Worm (Caenorhabditis elegans) whole organism, L1 larva: ENCODE data around the gene cpt-3.

Experiments
- C04F5.9 ChIP-seq: sonication (generic microtip); optimal IDR thresholded peaks from 2 replicates; lab custom pipeline; 2016; ENCODE audit warnings: missing genetic modification characterization, missing compliant biosample characterization
- C16A3.4 ChIP-seq: fragments of 150-350 bp; optimal IDR thresholded peaks from 2 replicates; lab custom pipeline; 2014; ENCODE audit warnings: missing biosample characterization, missing genetic modification characterization
- ceh-8 ChIP-seq: fragments of 200-800 bp; sonication (Bioruptor generic); optimal IDR thresholded peaks from 2 replicates; lab custom pipeline; 2018; ENCODE audit warnings: mild to moderate bottlenecking, missing genetic modification characterization, moderate library complexity, missing compliant biosample characterization
- ceh-82 ChIP-seq, 3 experiments: fragments of 150-350 bp in 1 of 3; sonication (generic microtip) in 2 of 3; optimal IDR thresholded peaks; 2 replicates each; lab custom pipeline; 2014 to 2017; ENCODE audit warnings: missing biosample characterization in 3 of 3, missing genetic modification characterization in 3 of 3
- dpl-1 ChIP-seq, 3 experiments: fragments of 150-350 bp in 2 of 3; sonication (generic microtip) in 1 of 3; optimal IDR thresholded peaks; 2 replicates each; lab custom pipeline; 2014 to 2017; ENCODE audit warnings: missing biosample characterization in 3 of 3, missing genetic modification characterization in 3 of 3, missing genetic modification reagents in 3 of 3
- elt-2 ChIP-seq: sonication (generic microtip); optimal IDR thresholded peaks from 2 replicates; lab custom pipeline; 2016; ENCODE audit warnings: missing genetic modification characterization, mild to moderate bottlenecking, inconsistent platforms, missing compliant biosample characterization, missing genetic modification reagents
- fkh-10 ChIP-seq: sonication (generic microtip); optimal IDR thresholded peaks from 2 replicates; lab custom pipeline; 2017; ENCODE audit warnings: missing biosample characterization, missing genetic modification reagents, missing genetic modification characterization
- fkh-4 ChIP-seq: sonication (generic microtip); optimal IDR thresholded peaks from 2 replicates; lab custom pipeline; 2016; ENCODE audit warnings: missing compliant biosample characterization, missing genetic modification characterization, borderline replicate concordance
- lin-39 ChIP-seq: fragments of 150-350 bp; optimal IDR thresholded peaks from 2 replicates; lab custom pipeline; 2014; ENCODE audit warnings: missing biosample characterization, missing genetic modification reagents, missing genetic modification characterization
- lsy-2 ChIP-seq, 2 experiments: fragments of 150-350 bp; optimal IDR thresholded peaks; 2 replicates each; lab custom pipeline; 2014; ENCODE audit warnings: missing biosample characterization in 2 of 2, missing genetic modification characterization in 2 of 2
- skn-1 ChIP-seq: fragments of 150-350 bp; optimal IDR thresholded peaks from 2 replicates; lab custom pipeline; 2014; ENCODE audit warnings: missing biosample characterization, missing genetic modification characterization
- snu-23 ChIP-seq: sonication (generic microtip); optimal IDR thresholded peaks from 2 replicates; lab custom pipeline; 2016; ENCODE audit warnings: missing genetic modification characterization, missing compliant biosample characterization
- unc-62 ChIP-seq: fragments of 150-350 bp; optimal IDR thresholded peaks from 2 replicates; lab custom pipeline; 2014; ENCODE audit warnings: missing biosample characterization, missing genetic modification reagents, missing genetic modification characterization
- ztf-11 ChIP-seq, 2 experiments: sonication (generic microtip); optimal IDR thresholded peaks; 2 replicates each; lab custom pipeline; 2016 to 2017; ENCODE audit warnings: missing genetic modification characterization in 2 of 2, missing biosample characterization in 1 of 2, missing compliant biosample characterization in 1 of 2

- no peak for TF ChIP-seq skn-1 (tag; lab: Kevin White, UChicago)
- no peak for TF ChIP-seq unc-62 (GFP tag; lab: Kevin White, UChicago)
- no peak for TF ChIP-seq snu-23
- no peak for TF ChIP-seq C04F5.9 (tag; lab: Kevin White, UChicago)
- no peak for TF ChIP-seq dpl-1 (GFP tag; optimal IDR thresholded peaks at IDR 0.05; lab: Kevin White, UChicago)
- TF ChIP-seq fkh-4 (tag; lab: Kevin White, UChicago): no peak
- TF ChIP-seq ztf-11 (tag; optimal IDR thresholded peaks at IDR 0.05; lab: Kevin White, UChicago): no peak
- no peak for TF ChIP-seq ceh-8 (GFP tag; lab: Kevin White, UChicago)
- TF ChIP-seq fkh-10 (GFP tag; lab: Kevin White, UChicago): no peak
- peak; percentile 31 for TF ChIP-seq elt-2 (tag; lab: Kevin White, UChicago)
- TF ChIP-seq lin-39 (tag; lab: Kevin White, UChicago): no peak
- TF ChIP-seq ceh-82 (tag; optimal IDR thresholded peaks at IDR 0.05; lab: Kevin White, UChicago): no peak
- no peak for TF ChIP-seq lsy-2 (tag; optimal IDR thresholded peaks at IDR 0.05; lab: Kevin White, UChicago)
- no peak for TF ChIP-seq C16A3.4
Measured at ce11 chrIII:2047907-2048306, 34.7 kb upstream of the cpt-3 start, which contains the start of gene dpy-1.
